Worm (Caenorhabditis elegans): ENCODE measurements around the gene selt-1.2.

- TF ChIP-seq tbx-37 (GFP tag; conservative IDR thresholded peaks at IDR 0.05): no peak
- TF ChIP-seq tbx-11 (GFP tag; IDR thresholded peaks at IDR 0.05): no peak
- no peak for TF ChIP-seq hmbx-1 (tag; optimal IDR thresholded peaks at IDR 0.05)
- TF ChIP-seq ama-1 (optimal IDR thresholded peaks at IDR 0.05): no peak
These were observed 24.0 kb downstream of the selt-1.2 start for ce11 chrV:10723181-10723580.
